Worm (Caenorhabditis elegans) whole organism, L3 larva: Measurements from ENCODE around the gene clec-255.
"Not testable (repeated sequence)": the region's sequence is repeated elsewhere in the genome, so short reads cannot be mapped to it uniquely, and the experiment has no call there.

Experiments
- ZK546.5 ChIP-seq: sonication (generic microtip); optimal IDR thresholded peaks from 2 replicates; lab custom pipeline; 2017; ENCODE audit warnings: missing biosample characterization, missing genetic modification characterization
- aly-2 ChIP-seq: fragments of 150-350 bp; optimal IDR thresholded peaks from 2 replicates; lab custom pipeline; 2014; ENCODE audit warnings: missing biosample characterization, missing genetic modification characterization
- ama-1 ChIP-seq: fragments of 150-350 bp; optimal IDR thresholded peaks from 2 replicates; lab custom pipeline; 2018
- ceh-16 ChIP-seq: sonication (generic microtip); optimal IDR thresholded peaks from 2 replicates; lab custom pipeline; 2017; ENCODE audit warnings: missing biosample characterization, missing genetic modification characterization
- ceh-28 ChIP-seq: fragments of 150-350 bp; optimal IDR thresholded peaks from 2 replicates; lab custom pipeline; 2014; ENCODE audit warnings: missing biosample characterization, missing genetic modification reagents, missing genetic modification characterization
- ceh-9 ChIP-seq: sonication (generic microtip); optimal IDR thresholded peaks from 2 replicates; lab custom pipeline; 2018; ENCODE audit warnings: missing biosample characterization, missing genetic modification characterization
- egl-27 ChIP-seq: sonication (generic microtip); optimal IDR thresholded peaks from 4 replicates; lab custom pipeline; 2017; ENCODE audit warnings: missing biosample characterization, missing genetic modification reagents, missing genetic modification characterization
- egl-5 ChIP-seq: fragments of 150-350 bp; optimal IDR thresholded peaks from 2 replicates; lab custom pipeline; 2017; ENCODE audit warnings: missing biosample characterization, missing genetic modification reagents, missing genetic modification characterization, inconsistent platforms
- elt-2 ChIP-seq: sonication (generic microtip); optimal IDR thresholded peaks from 2 replicates; lab custom pipeline; 2016; ENCODE audit warnings: missing genetic modification reagents, mild to moderate bottlenecking, missing genetic modification characterization, missing compliant biosample characterization
- elt-3 ChIP-seq, 3 experiments: fragments of 150-350 bp in 1 of 3; sonication (generic microtip) in 2 of 3; optimal IDR thresholded peaks; 2 replicates in 2 of 3; 4 replicates in 1 of 3; lab custom pipeline; 2014 to 2017; ENCODE audit warnings: missing biosample characterization in 3 of 3, missing genetic modification characterization in 3 of 3
- eor-1 ChIP-seq, 2 experiments: fragments of 150-350 bp; optimal IDR thresholded peaks; 2 replicates each; lab custom pipeline; 2014 to 2018; ENCODE audit warnings: missing biosample characterization in 2 of 2, missing genetic modification characterization in 2 of 2
- fkh-10 ChIP-seq: sonication (generic microtip); optimal IDR thresholded peaks from 2 replicates; lab custom pipeline; 2017; ENCODE audit warnings: missing biosample characterization, missing genetic modification reagents, missing genetic modification characterization
- hmg-11 ChIP-seq: sonication (generic microtip); optimal IDR thresholded peaks from 2 replicates; lab custom pipeline; 2016; ENCODE audit warnings: missing genetic modification characterization, missing compliant biosample characterization
- jun-1 ChIP-seq: fragments of 150-350 bp; optimal IDR thresholded peaks from 2 replicates; lab custom pipeline; 2014; ENCODE audit warnings: missing biosample characterization, missing genetic modification reagents, missing genetic modification characterization
- lin-15B ChIP-seq: fragments of 150-350 bp; optimal IDR thresholded peaks from 2 replicates; lab custom pipeline; 2014; ENCODE audit warnings: missing biosample characterization, missing genetic modification characterization
- lin-39 ChIP-seq: fragments of 150-350 bp; optimal IDR thresholded peaks from 2 replicates; lab custom pipeline; 2018; ENCODE audit warnings: missing biosample characterization, missing genetic modification reagents, missing genetic modification characterization
- lsy-12 ChIP-seq: sonication (generic microtip); optimal IDR thresholded peaks from 2 replicates; lab custom pipeline; 2016; ENCODE audit warnings: mild to moderate bottlenecking, missing genetic modification characterization, missing compliant biosample characterization
- mdl-1 ChIP-seq: fragments of 150-350 bp; optimal IDR thresholded peaks from 2 replicates; lab custom pipeline; 2014; ENCODE audit warnings: missing biosample characterization, missing genetic modification characterization
- mml-1 ChIP-seq: fragments of 150-350 bp; sonication (generic microtip); optimal IDR thresholded peaks from 3 replicates; lab custom pipeline; 2014; ENCODE audit warnings: missing biosample characterization, missing genetic modification characterization
- nfya-1 ChIP-seq: sonication (generic microtip); optimal IDR thresholded peaks from 2 replicates; lab custom pipeline; 2017; ENCODE audit warnings: missing genetic modification characterization, mild to moderate bottlenecking, missing compliant biosample characterization, antibody characterized with exemption, moderate library complexity; ENCODE audit not compliant: insufficient read depth
- nhr-11 ChIP-seq: fragments of 150-350 bp; optimal IDR thresholded peaks from 2 replicates; lab custom pipeline; 2014; ENCODE audit warnings: missing biosample characterization, missing genetic modification characterization
- nhr-12 ChIP-seq: fragments of 150-350 bp; optimal IDR thresholded peaks from 2 replicates; lab custom pipeline; 2014; ENCODE audit warnings: missing biosample characterization, missing genetic modification characterization
- nhr-23 ChIP-seq: fragments of 150-350 bp; optimal IDR thresholded peaks from 2 replicates; lab custom pipeline; 2014; ENCODE audit warnings: missing biosample characterization, missing genetic modification reagents, missing genetic modification characterization
- nhr-28 ChIP-seq: fragments of 150-350 bp; optimal IDR thresholded peaks from 2 replicates; lab custom pipeline; 2014; ENCODE audit warnings: missing biosample characterization, missing genetic modification characterization
- nhr-43 ChIP-seq: sonication (generic microtip); optimal IDR thresholded peaks from 2 replicates; lab custom pipeline; 2016; ENCODE audit warnings: mild to moderate bottlenecking, missing genetic modification characterization, missing compliant biosample characterization; ENCODE audit not compliant: poor library complexity, severe bottlenecking
- nhr-76 ChIP-seq: fragments of 150-350 bp; sonication (generic microtip); optimal IDR thresholded peaks from 5 replicates; lab custom pipeline; 2014; ENCODE audit warnings: missing biosample characterization, missing genetic modification characterization
- pha-4 ChIP-seq: fragments of 150-350 bp; optimal IDR thresholded peaks from 2 replicates; lab custom pipeline; 2014; ENCODE audit warnings: missing biosample characterization, missing genetic modification reagents, missing genetic modification characterization
- sea-2 ChIP-seq: fragments of 150-350 bp; sonication (generic microtip); optimal IDR thresholded peaks from 4 replicates; lab custom pipeline; 2014; ENCODE audit warnings: missing biosample characterization, missing genetic modification reagents, missing genetic modification characterization
- skn-1 ChIP-seq: fragments of 150-350 bp; optimal IDR thresholded peaks from 2 replicates; lab custom pipeline; 2014; ENCODE audit warnings: missing biosample characterization, missing genetic modification characterization
- snpc-4 ChIP-seq: fragments of 150-350 bp; optimal IDR thresholded peaks from 2 replicates; lab custom pipeline; 2014; ENCODE audit warnings: missing biosample characterization, missing genetic modification characterization
- tbx-2 ChIP-seq: sonication (generic microtip); optimal IDR thresholded peaks from 2 replicates; lab custom pipeline; 2016; ENCODE audit warnings: mild to moderate bottlenecking, missing genetic modification characterization, missing compliant biosample characterization
- unc-39 ChIP-seq: sonication (generic microtip); optimal IDR thresholded peaks from 4 replicates; lab custom pipeline; 2017; ENCODE audit warnings: missing biosample characterization, missing genetic modification characterization
- unc-62 ChIP-seq: fragments of 150-350 bp; sonication (generic microtip); optimal IDR thresholded peaks from 4 replicates; lab custom pipeline; 2014; ENCODE audit warnings: missing biosample characterization, missing genetic modification reagents, missing genetic modification characterization
- zag-1 ChIP-seq: fragments of 150-350 bp; optimal IDR thresholded peaks from 2 replicates; lab custom pipeline; 2014; ENCODE audit warnings: missing biosample characterization, missing genetic modification characterization
- ztf-11 ChIP-seq: fragments of 150-350 bp; optimal IDR thresholded peaks from 2 replicates; lab custom pipeline; 2014; ENCODE audit warnings: missing biosample characterization, missing genetic modification characterization

clec-255 gene

DNA sequence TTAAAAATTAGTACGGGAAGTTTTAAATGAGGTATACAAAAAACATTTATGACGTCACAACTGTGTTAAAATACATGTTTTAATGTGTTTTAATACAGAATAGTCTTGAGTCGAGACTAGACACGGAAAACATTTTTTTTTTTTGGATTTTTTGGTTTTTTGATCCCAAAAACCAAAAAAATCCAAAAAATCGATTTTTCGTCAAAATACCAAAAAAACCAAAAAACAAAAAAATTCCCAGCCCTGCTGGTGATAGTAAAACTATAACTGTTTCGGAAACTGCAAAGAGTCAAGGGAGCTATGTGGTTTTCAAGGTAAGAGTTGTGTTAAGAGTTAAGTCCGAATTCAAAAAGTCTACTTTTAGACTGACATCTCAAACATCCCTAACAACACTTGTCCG is 9.4 kb downstream of the clec-255 start, which contains the start of gene F11D11.4:
Gene F11D11.4 (plus strand): TSS at position 301 of the 400 bp plus-strand sequence.
- no peak for TF ChIP-seq eor-1 (tag; optimal IDR thresholded peaks at IDR 0.05; lab: Kevin White, UChicago)
- TF ChIP-seq mdl-1 (tag; lab: Kevin White, UChicago): no peak
- no peak for TF ChIP-seq tbx-2 (tag; lab: Kevin White, UChicago)
- TF ChIP-seq lin-15B (tag; lab: Kevin White, UChicago): no peak
- no peak for TF ChIP-seq nhr-12 (tag; lab: Kevin White, UChicago)
- TF ChIP-seq lsy-12 (tag; lab: Kevin White, UChicago): no peak
- TF ChIP-seq ama-1: no peak
- TF ChIP-seq lin-39 (tag; lab: Kevin White, UChicago): no peak
- TF ChIP-seq egl-5 (tag; lab: Kevin White, UChicago): no peak
- TF ChIP-seq ceh-9: no peak

DNA sequence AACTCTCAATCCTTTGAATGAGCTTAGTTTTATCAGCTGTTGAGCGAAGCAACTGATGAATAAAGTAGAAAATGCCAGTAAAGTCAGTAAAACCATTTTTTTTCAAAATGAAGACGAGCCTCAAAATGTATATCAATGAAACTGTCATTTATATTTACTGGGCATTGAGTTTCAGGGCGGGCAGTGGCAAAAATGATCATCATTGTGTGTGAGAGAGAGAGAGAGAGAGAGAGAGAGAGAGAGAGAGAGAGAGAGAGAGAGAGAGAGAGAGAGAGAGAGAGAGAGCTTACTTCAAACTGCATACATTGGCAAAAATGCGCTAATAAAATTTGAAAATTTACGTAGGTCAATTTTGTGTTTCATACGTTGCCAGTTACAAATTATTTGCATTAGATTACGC is 10.3 kb downstream of the clec-255 start, which contains the start of gene F11D11.3:
Gene F11D11.3 (minus strand): TSS at position 101 of the 400 bp plus-strand sequence.
- no peak for TF ChIP-seq lin-39 (tag; lab: Kevin White, UChicago)
- TF ChIP-seq egl-5 (tag; lab: Kevin White, UChicago): no peak
- no peak for TF ChIP-seq nhr-76 (tag; lab: Kevin White, UChicago)
- no peak for TF ChIP-seq nhr-23 (tag; lab: Kevin White, UChicago)
- TF ChIP-seq fkh-10 (GFP tag; lab: Kevin White, UChicago): no peak
- no peak for TF ChIP-seq ceh-16 (tag; lab: Kevin White, UChicago)
- TF ChIP-seq mdl-1 (tag; lab: Kevin White, UChicago): no peak
- TF ChIP-seq egl-27 (tag; lab: Kevin White, UChicago): no peak
- no peak for TF ChIP-seq nhr-43 (tag; lab: Kevin White, UChicago)
- TF ChIP-seq, all 47 proteins: peak for 0

DNA sequence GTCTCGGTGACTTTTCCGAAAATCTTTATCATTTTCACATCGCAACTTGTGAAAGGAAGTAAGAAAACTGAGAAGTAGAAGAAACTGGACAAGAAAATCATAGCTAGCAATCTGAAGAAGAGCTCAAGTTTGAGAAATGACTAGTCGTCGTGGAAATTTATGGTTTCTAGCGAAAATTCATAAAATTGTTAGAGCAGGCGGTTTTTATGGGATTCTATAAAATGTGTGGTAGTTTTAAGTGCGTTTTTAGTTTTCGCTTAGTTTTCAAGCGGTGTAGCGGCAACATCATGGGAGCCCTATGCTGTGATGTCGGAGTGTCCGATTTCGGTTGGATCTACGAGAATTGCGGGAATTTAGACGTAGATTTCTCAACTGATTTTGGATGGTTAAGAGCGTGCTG is 16.2 kb downstream of the clec-255 start, which contains the start of gene clec-254:
Gene clec-254 (minus strand): TSS at position 101 of the 400 bp plus-strand sequence.
- TF ChIP-seq mdl-1, skn-1, nhr-23 (tag; lab: Kevin White, UChicago): not testable (repeated sequence)

ce11 chrV:18753036-18753435 is 17.5 kb downstream of the clec-255 start, which contains the start of gene F11D11.6:
Gene F11D11.6 (minus strand): TSS chrV:18753136.
- TF ChIP-seq zag-1 (tag; lab: Kevin White, UChicago) (no peak), snpc-4 (tag; lab: Kevin White, UChicago) (no peak), nhr-11 (tag; lab: Kevin White, UChicago) (no peak), lsy-12 (tag; lab: Kevin White, UChicago) (no peak), elt-3 (tag; optimal IDR thresholded peaks at IDR 0.05; lab: Kevin White, UChicago) (no peak), mdl-1 (tag; lab: Kevin White, UChicago) (no peak), pha-4 (tag; lab: Kevin White, UChicago) (no peak), nhr-28 (tag; lab: Kevin White, UChicago) (no peak), nhr-12 (tag; lab: Kevin White, UChicago) (no peak), egl-27 (tag; lab: Kevin White, UChicago) (no peak), unc-39 (tag; lab: Kevin White, UChicago) (no peak), nhr-23 (tag; lab: Kevin White, UChicago) (no peak), jun-1 (tag; lab: Kevin White, UChicago) (no peak), eor-1 (tag; optimal IDR thresholded peaks at IDR 0.05; lab: Kevin White, UChicago) (no peak), ceh-9 (no peak), mml-1 (tag; lab: Kevin White, UChicago) (no peak), aly-2 (tag; lab: Kevin White, UChicago) (no peak)

DNA sequence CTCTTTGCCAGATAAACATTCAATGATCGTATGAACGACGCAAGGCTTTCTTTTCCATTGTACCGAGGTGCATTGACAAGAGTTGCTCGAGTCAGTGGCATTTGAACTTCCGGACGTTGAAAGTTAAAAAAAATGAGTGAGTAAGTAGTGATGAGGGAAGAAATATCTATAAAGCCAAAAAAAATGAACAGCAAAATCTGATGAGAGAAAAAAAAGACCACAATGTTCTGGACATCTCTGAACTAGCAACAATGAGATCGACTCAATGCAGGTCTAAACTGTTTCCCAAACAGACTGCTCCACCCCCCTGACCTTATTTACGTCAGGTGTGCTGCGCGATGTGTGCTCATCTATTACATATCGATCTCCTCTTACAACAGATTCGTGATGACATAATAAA is 20.1 kb downstream of the clec-255 start, which contains the start of the genes F11D11.21 and F11D11.12:
Gene F11D11.21 (minus strand): TSS at position 101 of the 400 bp plus-strand sequence.
Gene F11D11.12 (minus strand): TSS at position 238 of the 400 bp plus-strand sequence.
- TF ChIP-seq mdl-1 (tag; lab: Kevin White, UChicago) (no peak), ceh-16 (tag; lab: Kevin White, UChicago) (no peak), fkh-10 (GFP tag; lab: Kevin White, UChicago) (no peak), nhr-28 (tag; lab: Kevin White, UChicago) (no peak), unc-62 (GFP tag; lab: Kevin White, UChicago) (no peak), sea-2 (no peak), unc-39 (tag; lab: Kevin White, UChicago) (no peak), ama-1 (no peak), ztf-11 (no peak), ceh-28 (no peak), nfya-1 (no peak), hmg-11 (tag; lab: Kevin White, UChicago) (no peak), elt-2 (no peak), lin-39 (tag; lab: Kevin White, UChicago) (no peak), ceh-9 (no peak), nhr-12 (tag; lab: Kevin White, UChicago) (no peak), ZK546.5 (tag; lab: Kevin White, UChicago) (no peak), egl-27 (tag; lab: Kevin White, UChicago) (no peak), eor-1 (tag; optimal IDR thresholded peaks at IDR 0.05; lab: Kevin White, UChicago) (no peak)
